Worm (Caenorhabditis elegans): Measurements from ENCODE around the gene pdcd-2.
A peak's percentile ranks its signal among the peaks of the same experiment; 100 is the strongest.

Gene pdcd-2

ce11 chrIII:4449893-4450579 lies 32.2 kb upstream of the pdcd-2 start, which contains the start of gene ceh-43 (continued):
- TF ChIP-seq F37D6.2 (tag; optimal IDR thresholded peaks at IDR 0.05) (no peak), skn-1 (tag; optimal IDR thresholded peaks at IDR 0.05) (no peak)

ce11 chrIII:4449357-4449756 lies 31.5 kb upstream of the pdcd-2 start:
- TF ChIP-seq Y75B8A.6 (GFP tag; IDR thresholded peaks at IDR 0.05): 0 out of 2 replicates have a peak, but pooled peaks have one; percentile 29
- TF ChIP-seq nhr-48 (tag; optimal IDR thresholded peaks at IDR 0.05): peak; percentile 12
- no peak for TF ChIP-seq nhr-6 (tag; optimal IDR thresholded peaks at IDR 0.05)
- TF ChIP-seq daf-16 (GFP tag; optimal IDR thresholded peaks at IDR 0.05): peak in 1 of 2 experiments; percentile 64
- TF ChIP-seq daf-16 (tag; optimal IDR thresholded peaks at IDR 0.05): no peak
- peak; percentile 41; the same call in 1 of the 2 replicates for TF ChIP-seq pha-4 (GFP tag; IDR thresholded peaks at IDR 0.05)
- TF ChIP-seq pha-4 (tag; optimal IDR thresholded peaks at IDR 0.05): no peak
- no peak for TF ChIP-seq nhr-42 (GFP tag; IDR thresholded peaks at IDR 0.05)
- no peak for TF ChIP-seq mdl-1 (tag; optimal IDR thresholded peaks at IDR 0.05)
- TF ChIP-seq php-3 (GFP tag; IDR thresholded peaks at IDR 0.05): 0 out of 2 replicates have a peak, but pooled peaks have one; percentile 21
- peak; percentile 61; the same call in 1 of the 2 replicates for TF ChIP-seq lim-7 (GFP tag; IDR thresholded peaks at IDR 0.05)
- peak; percentile 51 for TF ChIP-seq unc-130 (GFP tag; optimal IDR thresholded peaks at IDR 0.05)
- TF ChIP-seq nhr-77 (tag; optimal IDR thresholded peaks at IDR 0.05): no peak
- TF ChIP-seq mdt-29 (GFP tag; IDR thresholded peaks at IDR 0.05): 0 out of 2 replicates have a peak, but pooled peaks have one; percentile 7
- TF ChIP-seq nhr-11 (tag; optimal IDR thresholded peaks at IDR 0.05): no peak
- TF ChIP-seq lin-15B (tag; optimal IDR thresholded peaks at IDR 0.05): no peak
- no peak for TF ChIP-seq nhr-237 (tag; optimal IDR thresholded peaks at IDR 0.05)
- peak; percentile 44 for TF ChIP-seq dve-1 (tag; optimal IDR thresholded peaks at IDR 0.05; ENCODE audit: insufficient read depth)
- TF ChIP-seq daf-19 (GFP tag; conservative IDR thresholded peaks at IDR 0.05): peak; percentile 46; the same call in 1 of the 2 replicates
- no peak for TF ChIP-seq zip-11 (GFP tag; IDR thresholded peaks at IDR 0.05)
- TF ChIP-seq mep-1 (tag; optimal IDR thresholded peaks at IDR 0.05): no peak
- TF ChIP-seq mxl-3 (GFP tag; optimal IDR thresholded peaks at IDR 0.05): no peak
- TF ChIP-seq duxl-1 (tag; optimal IDR thresholded peaks at IDR 0.05; ENCODE audit: poor library complexity): no peak
- peak; percentile 10 for TF ChIP-seq mes-2 (tag; optimal IDR thresholded peaks at IDR 0.05; ENCODE audit: poor library complexity, severe bottlenecking)
- no peak for TF ChIP-seq ceh-62 (tag; optimal IDR thresholded peaks at IDR 0.05)
- no peak for TF ChIP-seq fos-1 (tag; optimal IDR thresholded peaks at IDR 0.05)
- TF ChIP-seq snpc-1.2 (GFP tag; IDR thresholded peaks at IDR 0.05): 0 out of 2 replicates have a peak, but pooled peaks have one; percentile 53
- TF ChIP-seq lin-13 (GFP tag; optimal IDR thresholded peaks at IDR 0.05): no peak
- peak; percentile 32; the same call in 1 of the 2 replicates for TF ChIP-seq dmd-6 (GFP tag; IDR thresholded peaks at IDR 0.05)
- TF ChIP-seq unc-39 (tag; optimal IDR thresholded peaks at IDR 0.05): no peak
- peak in 1 of 2 experiments; percentile 47 for TF ChIP-seq unc-62 (GFP tag; optimal IDR thresholded peaks at IDR 0.05 in 1 of 2)
- TF ChIP-seq unc-62 (tag; optimal IDR thresholded peaks at IDR 0.05): no peak
- TF ChIP-seq nhr-25 (tag; optimal IDR thresholded peaks at IDR 0.05; ENCODE audit: borderline replicate concordance, insufficient read depth): no peak
- 0 out of 4 replicates have a peak, but pooled peaks have one; percentile 6 to 28 for TF ChIP-seq madf-5 (GFP tag; IDR thresholded peaks at IDR 0.05)
- TF ChIP-seq nhr-28 (tag; optimal IDR thresholded peaks at IDR 0.05): no peak
- peak; percentile 49; the same call in 1 of the 2 replicates for TF ChIP-seq vab-7 (GFP tag; IDR thresholded peaks at IDR 0.05)
- no peak for TF ChIP-seq ces-1 (GFP tag; optimal IDR thresholded peaks at IDR 0.05)
- TF ChIP-seq lsy-2 (tag; optimal IDR thresholded peaks at IDR 0.05): no peak
- no peak for TF ChIP-seq nhr-41 (GFP tag; IDR thresholded peaks at IDR 0.05)
- peak; percentile 6 for TF ChIP-seq hlh-30 (tag; optimal IDR thresholded peaks at IDR 0.05; ENCODE audit: insufficient read depth)
- TF ChIP-seq egl-43 (GFP tag; IDR thresholded peaks at IDR 0.05): 0 out of 2 replicates have a peak, but pooled peaks have one; percentile 41
- 0 out of 2 replicates have a peak, but pooled peaks have one; percentile 60 for TF ChIP-seq dmd-8 (GFP tag; IDR thresholded peaks at IDR 0.05)
- no peak for TF ChIP-seq nhr-111 (GFP tag; optimal IDR thresholded peaks at IDR 0.05)
- TF ChIP-seq T26A8.4 (GFP tag; IDR thresholded peaks at IDR 0.05): no peak
- TF ChIP-seq F26F4.8 (GFP tag; conservative IDR thresholded peaks at IDR 0.05): 0 out of 2 replicates have a peak, but pooled peaks have one; percentile 28
- TF ChIP-seq ama-1 (optimal IDR thresholded peaks at IDR 0.05): no peak

Data from whole organism, L4 larva.